Worm (Caenorhabditis elegans) whole organism, late embryonic: Measurements from ENCODE around the gene odd-1.
A peak's percentile ranks its signal among the peaks of the same experiment; 100 is the strongest.

Experiments used
- C38D4.7 ChIP-seq: fragments of 200-800 bp; sonication (Bioruptor generic); optimal IDR thresholded peaks from 2 replicates; lab custom pipeline; 2018; ENCODE audit warnings: mild to moderate bottlenecking, missing genetic modification characterization, moderate library complexity, missing compliant biosample characterization
- K02D7.2 ChIP-seq: sonication (generic microtip); optimal IDR thresholded peaks from 2 replicates; lab custom pipeline; 2017; ENCODE audit warnings: mild to moderate bottlenecking, missing genetic modification characterization, missing compliant biosample characterization
- K09A11.1 ChIP-seq: sonication (generic microtip); optimal IDR thresholded peaks from 2 replicates; lab custom pipeline; 2017; ENCODE audit warnings: antibody characterized with exemption, mild to moderate bottlenecking, missing genetic modification characterization, missing compliant biosample characterization; ENCODE audit not compliant: insufficient read depth
- T23F11.4 ChIP-seq: fragments of 200-800 bp; sonication (Bioruptor generic); optimal IDR thresholded peaks from 2 replicates; lab custom pipeline; 2018; ENCODE audit warnings: mild to moderate bottlenecking, missing genetic modification characterization, missing compliant biosample characterization
- ahr-1 ChIP-seq: sonication (generic microtip); optimal IDR thresholded peaks from 2 replicates; lab custom pipeline; 2016; ENCODE audit warnings: missing genetic modification characterization, missing compliant biosample characterization
- ceh-14 ChIP-seq: sonication (generic microtip); optimal IDR thresholded peaks from 2 replicates; lab custom pipeline; 2016; ENCODE audit warnings: missing genotype, missing genetic modification characterization, missing compliant biosample characterization
- ceh-19 ChIP-seq: fragments of 200-800 bp; sonication (Bioruptor generic); optimal IDR thresholded peaks from 2 replicates; lab custom pipeline; 2018; ENCODE audit warnings: mild to moderate bottlenecking, missing genetic modification characterization, missing compliant biosample characterization
- ceh-34 ChIP-seq: sonication (generic microtip); optimal IDR thresholded peaks from 2 replicates; lab custom pipeline; 2016; ENCODE audit warnings: mild to moderate bottlenecking, missing genetic modification characterization, missing compliant biosample characterization
- ceh-6 ChIP-seq: fragments of 200-800 bp; sonication (Bioruptor generic); optimal IDR thresholded peaks from 2 replicates; lab custom pipeline; 2018; ENCODE audit warnings: mild to moderate bottlenecking, missing genetic modification characterization, missing compliant biosample characterization
- che-1 ChIP-seq: sonication (generic microtip); optimal IDR thresholded peaks from 2 replicates; lab custom pipeline; 2016; ENCODE audit warnings: mild to moderate bottlenecking, missing genetic modification characterization, missing compliant biosample characterization
- dmd-4 ChIP-seq: sonication (generic microtip); optimal IDR thresholded peaks from 2 replicates; lab custom pipeline; 2016; ENCODE audit warnings: borderline replicate concordance, missing genetic modification characterization, missing compliant biosample characterization
- dve-1 ChIP-seq: sonication (generic microtip); optimal IDR thresholded peaks from 2 replicates; lab custom pipeline; 2017; ENCODE audit warnings: antibody characterized with exemption, mild to moderate bottlenecking, missing genetic modification characterization, missing compliant biosample characterization
- elt-2 ChIP-seq: sonication (generic microtip); optimal IDR thresholded peaks from 2 replicates; lab custom pipeline; 2016; ENCODE audit warnings: missing genetic modification reagents, missing genetic modification characterization, missing compliant biosample characterization
- elt-4 ChIP-seq: sonication (generic microtip); optimal IDR thresholded peaks from 2 replicates; lab custom pipeline; 2016; ENCODE audit warnings: missing genetic modification characterization, missing compliant biosample characterization
- eyg-1 ChIP-seq: sonication (generic microtip); optimal IDR thresholded peaks from 2 replicates; lab custom pipeline; 2016; ENCODE audit warnings: missing genotype, missing genetic modification characterization, missing compliant biosample characterization
- fax-1 ChIP-seq: sonication (generic microtip); optimal IDR thresholded peaks from 2 replicates; lab custom pipeline; 2016; ENCODE audit warnings: missing genotype, missing genetic modification characterization, missing compliant biosample characterization
- fkh-10 ChIP-seq: fragments of 150-350 bp; optimal IDR thresholded peaks from 2 replicates; lab custom pipeline; 2014; ENCODE audit warnings: missing biosample characterization, missing genetic modification reagents, missing genetic modification characterization
- gmeb-2 ChIP-seq: sonication (generic microtip); optimal IDR thresholded peaks from 2 replicates; lab custom pipeline; 2016; ENCODE audit warnings: missing genetic modification characterization, inconsistent platforms, missing compliant biosample characterization
- hlh-6 ChIP-seq: sonication (generic microtip); optimal IDR thresholded peaks from 2 replicates; lab custom pipeline; 2016; ENCODE audit warnings: missing genotype, missing genetic modification characterization, missing compliant biosample characterization
- hlh-8 ChIP-seq: sonication (generic microtip); optimal IDR thresholded peaks from 2 replicates; lab custom pipeline; 2016; ENCODE audit warnings: missing genotype, missing genetic modification characterization, missing compliant biosample characterization
- lim-6 ChIP-seq: sonication (generic microtip); optimal IDR thresholded peaks from 2 replicates; lab custom pipeline; 2016; ENCODE audit warnings: missing genetic modification characterization, missing compliant biosample characterization
- lin-11 ChIP-seq: fragments of 200-800 bp; sonication (Bioruptor generic); optimal IDR thresholded peaks from 2 replicates; lab custom pipeline; 2018; ENCODE audit warnings: mild to moderate bottlenecking, missing genetic modification characterization, missing compliant biosample characterization
- madf-2 ChIP-seq: sonication (generic microtip); optimal IDR thresholded peaks from 2 replicates; lab custom pipeline; 2017; ENCODE audit warnings: missing genetic modification characterization, missing compliant biosample characterization
- mec-3 ChIP-seq: sonication (generic microtip); optimal IDR thresholded peaks from 2 replicates; lab custom pipeline; 2016; ENCODE audit warnings: borderline replicate concordance, missing genetic modification characterization, missing compliant biosample characterization
- nfya-1 ChIP-seq: sonication (generic microtip); optimal IDR thresholded peaks from 2 replicates; lab custom pipeline; 2017; ENCODE audit warnings: missing genetic modification characterization, mild to moderate bottlenecking, missing compliant biosample characterization, antibody characterized with exemption, moderate library complexity
- nhr-232 ChIP-seq: sonication (generic microtip); optimal IDR thresholded peaks from 2 replicates; lab custom pipeline; 2016; ENCODE audit warnings: missing genetic modification characterization, missing compliant biosample characterization
- pag-3 ChIP-seq: sonication (generic microtip); optimal IDR thresholded peaks from 2 replicates; lab custom pipeline; 2016; ENCODE audit warnings: missing compliant biosample characterization, missing genetic modification characterization, borderline replicate concordance
- pha-2 ChIP-seq: sonication (generic microtip); optimal IDR thresholded peaks from 2 replicates; lab custom pipeline; 2017; ENCODE audit warnings: mild to moderate bottlenecking, missing genetic modification characterization, missing compliant biosample characterization
- pha-4 ChIP-seq: fragments of 150-350 bp; optimal IDR thresholded peaks from 2 replicates; lab custom pipeline; 2018; ENCODE audit warnings: missing biosample characterization, missing genetic modification reagents, missing genetic modification characterization
- pqm-1 ChIP-seq: sonication (generic microtip); optimal IDR thresholded peaks from 2 replicates; lab custom pipeline; 2016; ENCODE audit warnings: missing genetic modification characterization, missing compliant biosample characterization
- pros-1 ChIP-seq: fragments of 150-350 bp; optimal IDR thresholded peaks from 2 replicates; lab custom pipeline; 2014; ENCODE audit warnings: missing biosample characterization, missing genetic modification reagents, missing genetic modification characterization
- rnt-1 ChIP-seq: sonication (generic microtip); optimal IDR thresholded peaks from 2 replicates; lab custom pipeline; 2016; ENCODE audit warnings: missing genetic modification characterization, missing compliant biosample characterization
- sox-2 ChIP-seq: fragments of 200-800 bp; sonication (Bioruptor generic); IDR thresholded peaks from 2 replicates; pipeline ENCODE4 v1.3.6; 2022; ENCODE audit warnings: missing genetic modification reagents, missing genetic modification characterization, missing compliant biosample characterization
- sox-4 ChIP-seq: sonication (generic microtip); optimal IDR thresholded peaks from 2 replicates; lab custom pipeline; 2017; ENCODE audit warnings: mild to moderate bottlenecking, missing genetic modification characterization, inconsistent platforms, missing compliant biosample characterization
- syd-9 ChIP-seq: sonication (generic microtip); optimal IDR thresholded peaks from 2 replicates; lab custom pipeline; 2016; ENCODE audit warnings: mild to moderate bottlenecking, missing genetic modification characterization, moderate library complexity, missing compliant biosample characterization
- tbx-2 ChIP-seq: sonication (generic microtip); optimal IDR thresholded peaks from 2 replicates; lab custom pipeline; 2016; ENCODE audit warnings: missing genetic modification characterization, missing compliant biosample characterization
- ttx-3 ChIP-seq: sonication (generic microtip); optimal IDR thresholded peaks from 2 replicates; lab custom pipeline; 2016; ENCODE audit warnings: missing genetic modification reagents, missing genetic modification characterization, missing compliant biosample characterization
- unc-3 ChIP-seq, 2 experiments: fragments of 200-800 bp in 1 of 2; sonication (Bioruptor generic) in 1 of 2; sonication (generic microtip) in 1 of 2; conservative IDR thresholded peaks in 1 of 2; optimal IDR thresholded peaks in 1 of 2; 2 replicates each; pipeline versions ENCODE4 v1.3.6 to Lab custom; 2016 to 2022; ENCODE audit warnings: missing compliant biosample characterization in 2 of 2, missing genetic modification characterization in 2 of 2, missing genetic modification reagents in 1 of 2
- unc-55 ChIP-seq: sonication (generic microtip); optimal IDR thresholded peaks from 2 replicates; lab custom pipeline; 2017; ENCODE audit warnings: missing biosample characterization, missing genetic modification reagents, missing genetic modification characterization
- zip-5 ChIP-seq: sonication (generic microtip); optimal IDR thresholded peaks from 2 replicates; lab custom pipeline; 2016; ENCODE audit warnings: missing genetic modification characterization, missing compliant biosample characterization

odd-1 gene

DNA sequence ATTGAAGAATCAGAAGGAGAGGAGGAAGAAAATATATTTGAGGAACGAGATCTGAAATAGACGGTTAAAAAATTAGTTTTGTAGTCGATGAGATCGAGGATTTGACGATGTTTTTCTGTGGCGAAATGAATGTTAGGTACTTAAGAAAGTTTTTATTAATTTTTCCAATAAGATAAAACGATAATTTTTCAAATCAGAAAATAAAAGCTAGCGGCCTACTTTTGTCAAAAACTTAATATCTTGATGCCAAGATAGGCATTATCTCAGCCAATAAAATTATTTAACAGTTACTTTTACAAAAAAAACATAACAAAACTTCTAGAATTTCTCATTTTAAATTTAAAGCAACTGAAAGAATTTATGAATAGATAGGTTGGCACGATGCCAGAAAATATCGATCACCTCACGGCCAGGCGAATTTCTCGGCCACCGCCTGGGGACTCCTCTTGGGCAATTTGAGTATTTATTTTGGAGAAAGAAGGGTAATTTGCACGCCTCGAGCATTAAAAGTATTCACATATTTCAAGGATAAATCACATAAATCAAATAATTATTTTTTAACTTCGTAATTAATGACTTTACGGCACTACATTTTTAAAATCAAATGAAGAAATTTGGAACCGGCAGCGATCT lies 20.3 kb upstream of the odd-1 start, which contains the start of gene fubl-2 (continued):
- no peak for TF ChIP-seq K09A11.1 (tag; lab: Kevin White, UChicago)
- TF ChIP-seq lin-11 (tag; lab: Kevin White, UChicago) = no peak
- peak; percentile 42 for TF ChIP-seq zip-5 (tag; lab: Kevin White, UChicago)
- no peak for TF ChIP-seq pqm-1
- TF ChIP-seq C38D4.7 = no peak
- no peak for TF ChIP-seq fkh-10 (GFP tag; lab: Kevin White, UChicago)
- TF ChIP-seq ceh-34 (tag; lab: Kevin White, UChicago) = peak; percentile 34
- TF ChIP-seq unc-3 (GFP tag; conservative IDR thresholded peaks at IDR 0.05; lab: Robert Waterston, UW) = no peak
- TF ChIP-seq unc-3 (tag; optimal IDR thresholded peaks at IDR 0.05; lab: Kevin White, UChicago) = no peak
- TF ChIP-seq madf-2 (tag; lab: Kevin White, UChicago) = no peak
- no peak for TF ChIP-seq K02D7.2 (tag; lab: Kevin White, UChicago)
- no peak for TF ChIP-seq ceh-19
- TF ChIP-seq sox-2 (GFP tag; lab: Robert Waterston, UW) = no peak
- TF ChIP-seq pha-4 (tag; lab: Kevin White, UChicago) = no peak
- TF ChIP-seq eyg-1 (tag; lab: Kevin White, UChicago) = no peak
- TF ChIP-seq nhr-232 = no peak
- no peak for TF ChIP-seq che-1
- no peak for TF ChIP-seq pag-3 (tag; lab: Kevin White, UChicago)
- TF ChIP-seq syd-9 (tag; lab: Kevin White, UChicago) = no peak
- TF ChIP-seq ceh-14 (tag; lab: Kevin White, UChicago) = no peak
- peak; percentile 48 for TF ChIP-seq elt-2 (tag; lab: Kevin White, UChicago)
- no peak for TF ChIP-seq ttx-3 (tag; lab: Kevin White, UChicago)
- TF ChIP-seq gmeb-2 (tag; lab: Kevin White, UChicago) = no peak
- no peak for TF ChIP-seq pha-2 (tag; lab: Kevin White, UChicago)
- TF ChIP-seq rnt-1 = peak; percentile 18
- TF ChIP-seq dmd-4 (tag; lab: Kevin White, UChicago) = no peak

DNA sequence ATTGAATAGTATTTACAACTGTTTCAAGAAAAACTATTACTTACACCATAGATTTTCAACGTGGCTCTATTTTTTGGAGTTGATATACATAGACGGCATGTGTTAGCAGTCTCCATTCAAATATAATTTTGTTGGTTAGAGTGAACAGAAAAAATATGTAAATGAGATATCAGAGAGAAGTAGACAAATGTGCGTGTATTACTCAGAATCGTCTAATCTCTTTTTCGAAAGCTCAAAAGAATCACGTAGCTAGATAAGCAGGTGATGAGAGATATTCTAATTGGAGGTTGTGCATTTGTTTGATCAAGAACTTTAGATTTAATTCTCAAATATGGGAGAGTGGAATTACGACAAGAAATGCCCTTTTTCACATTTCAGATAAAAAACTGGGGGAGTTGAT lies 17.6 kb upstream of the odd-1 start, which contains the start of gene ZK418.10:
Gene ZK418.10 (minus strand): TSS at position 148 of the 400 bp plus-strand sequence.
- TF ChIP-seq C38D4.7 = no peak
- no peak for TF ChIP-seq pag-3 (tag; lab: Kevin White, UChicago)
- TF ChIP-seq fax-1 (tag; lab: Kevin White, UChicago) = no peak
- TF ChIP-seq lim-6 = no peak
- no peak for TF ChIP-seq sox-2 (GFP tag; lab: Robert Waterston, UW)
- no peak for TF ChIP-seq hlh-8 (tag; lab: Kevin White, UChicago)
- no peak for TF ChIP-seq nhr-232
- no peak for TF ChIP-seq mec-3 (tag; lab: Kevin White, UChicago)
- no peak for TF ChIP-seq dve-1 (tag; lab: Kevin White, UChicago)
- TF ChIP-seq ahr-1 = no peak
- no peak for TF ChIP-seq nfya-1 (tag; lab: Kevin White, UChicago)
- TF ChIP-seq elt-4 (tag; lab: Kevin White, UChicago) = no peak
- TF ChIP-seq ceh-14 (tag; lab: Kevin White, UChicago) = no peak
- TF ChIP-seq gmeb-2 (tag; lab: Kevin White, UChicago) = no peak
- TF ChIP-seq K02D7.2 (tag; lab: Kevin White, UChicago) = no peak
- no peak for TF ChIP-seq unc-55 (GFP tag; lab: Kevin White, UChicago)
- TF ChIP-seq pros-1 (tag; lab: Kevin White, UChicago) = no peak
- TF ChIP-seq, all 69 proteins: peak for 0

ce11 chrIII:7091042-7091441 lies 17.1 kb upstream of the odd-1 start, which contains the start of gene ZK418.2:
Gene ZK418.2 (plus strand): TSS chrIII:7091342.
- TF ChIP-seq tbx-2 (tag; lab: Kevin White, UChicago) (no peak), pha-2 (tag; lab: Kevin White, UChicago) (no peak), fkh-10 (GFP tag; lab: Kevin White, UChicago) (no peak), K02D7.2 (tag; lab: Kevin White, UChicago) (no peak), pqm-1 (no peak), unc-55 (GFP tag; lab: Kevin White, UChicago) (no peak), sox-4 (tag; lab: Kevin White, UChicago) (no peak), hlh-6 (tag; lab: Kevin White, UChicago) (no peak), lim-6 (no peak), T23F11.4 (GFP tag; lab: Kevin White, UChicago) (no peak), rnt-1 (no peak), ceh-6 (GFP tag; lab: Kevin White, UChicago) (no peak), madf-2 (tag; lab: Kevin White, UChicago) (no peak), lin-11 (tag; lab: Kevin White, UChicago) (no peak), hlh-8 (tag; lab: Kevin White, UChicago) (no peak)
